Fruit fly (Drosophila melanogaster) whole organism, embryonic: ENCODE results near the gene BuGZ.
A peak's percentile ranks its signal among the peaks of the same experiment; 100 is the strongest.

Source experiments
- Adf1 ChIP-seq: fragments of 200-800 bp; sonication (Bioruptor generic); IDR thresholded peaks from 2 replicates; pipeline ENCODE4 v1.3.6; 2022; ENCODE audit warnings: missing biosample characterization, missing genetic modification characterization
- Atf-2 ChIP-seq: fragments of 200-800 bp; sonication (Bioruptor generic); optimal IDR thresholded peaks from 2 replicates; lab custom pipeline; 2016; ENCODE audit warnings: missing biosample characterization, missing genetic modification characterization
- Blimp-1 ChIP-seq: fragments of 200-800 bp; sonication (Bioruptor generic); optimal IDR thresholded peaks from 3 replicates; lab custom pipeline; 2018; ENCODE audit warnings: missing biosample characterization, missing genetic modification characterization, mild to moderate bottlenecking, moderate library complexity, missing genetic modification reagents
- Bteb2 ChIP-seq: fragments of 200-800 bp; sonication (Bioruptor generic); optimal IDR thresholded peaks from 2 replicates; lab custom pipeline; 2016; ENCODE audit warnings: missing biosample characterization, missing genetic modification characterization
- CG10321 ChIP-seq: fragments of 200-800 bp; sonication (Bioruptor generic); IDR thresholded peaks from 2 replicates; pipeline ENCODE4 v1.3.6; 2022; ENCODE audit warnings: missing biosample characterization, missing genetic modification characterization
- CG10366 ChIP-seq: fragments of 200-800 bp; sonication (Bioruptor generic); IDR thresholded peaks from 2 replicates; pipeline ENCODE4 v1.3.6; 2022; ENCODE audit warnings: missing biosample characterization, missing genetic modification characterization
- CG10543 ChIP-seq: fragments of 200-800 bp; sonication (Bioruptor generic); optimal IDR thresholded peaks from 3 replicates; lab custom pipeline; 2017; ENCODE audit warnings: missing biosample characterization, mild to moderate bottlenecking, missing genetic modification characterization, moderate library complexity
- CG10565 ChIP-seq: fragments of 200-800 bp; sonication (Bioruptor generic); optimal IDR thresholded peaks from 3 replicates; lab custom pipeline; 2016; ENCODE audit warnings: missing biosample characterization, mild to moderate bottlenecking, missing genetic modification characterization
- CG11456 ChIP-seq: fragments of 200-800 bp; sonication (Bioruptor generic); IDR thresholded peaks from 3 replicates; pipeline ENCODE4 v1.3.6; 2022; ENCODE audit warnings: missing biosample characterization, missing genetic modification characterization
- CG12391 ChIP-seq: fragments of 200-800 bp; sonication (Bioruptor generic); optimal IDR thresholded peaks from 3 replicates; lab custom pipeline; 2018; ENCODE audit warnings: missing biosample characterization, mild to moderate bottlenecking, missing genetic modification characterization, moderate library complexity
- CG12659 ChIP-seq: fragments of 200-800 bp; sonication (Bioruptor generic); optimal IDR thresholded peaks from 3 replicates; lab custom pipeline; 2017; ENCODE audit warnings: mild to moderate bottlenecking, missing biosample characterization, missing genetic modification reagents, missing genetic modification characterization
- CG12942 ChIP-seq: fragments of 200-800 bp; sonication (Bioruptor generic); optimal IDR thresholded peaks from 3 replicates; lab custom pipeline; 2016; ENCODE audit warnings: missing biosample characterization, missing genetic modification characterization
- CG13123 ChIP-seq: fragments of 200-800 bp; sonication (Bioruptor generic); optimal IDR thresholded peaks from 2 replicates; lab custom pipeline; 2016; ENCODE audit warnings: missing biosample characterization, missing genetic modification characterization
- CG13287 ChIP-seq: fragments of 200-800 bp; sonication (Bioruptor generic); IDR thresholded peaks from 2 replicates; pipeline ENCODE4 v1.3.6; 2022; ENCODE audit warnings: missing biosample characterization, missing genetic modification characterization; ENCODE audit not compliant: partially characterized antibody
- CG13424 ChIP-seq: fragments of 200-800 bp; sonication (Bioruptor generic); optimal IDR thresholded peaks from 2 replicates; lab custom pipeline; 2019; ENCODE audit warnings: missing biosample characterization, mild to moderate bottlenecking, missing genetic modification characterization, moderate library complexity
- CG1647 ChIP-seq: fragments of 200-800 bp; sonication (Bioruptor generic); optimal IDR thresholded peaks from 3 replicates; lab custom pipeline; 2016; ENCODE audit warnings: missing biosample characterization, missing genetic modification characterization
- CG16779 ChIP-seq: fragments of 200-800 bp; sonication (Bioruptor generic); IDR thresholded peaks from 2 replicates; pipeline ENCODE4 v1.3.6; 2022; ENCODE audit warnings: missing biosample characterization, missing genetic modification characterization
- CG17359 ChIP-seq: fragments of 200-800 bp; sonication (Bioruptor generic); optimal IDR thresholded peaks from 3 replicates; lab custom pipeline; 2018; ENCODE audit warnings: missing biosample characterization, mild to moderate bottlenecking, missing genetic modification characterization, moderate library complexity
- CG17361 ChIP-seq: fragments of 200-800 bp; sonication (Bioruptor generic); IDR thresholded peaks from 3 replicates; pipeline ENCODE4 v1.3.6; 2022; ENCODE audit warnings: missing biosample characterization, missing genetic modification characterization
- CG34376 ChIP-seq: fragments of 200-800 bp; sonication (Bioruptor generic); optimal IDR thresholded peaks from 2 replicates; lab custom pipeline; 2018; ENCODE audit warnings: missing biosample characterization, mild to moderate bottlenecking, missing genetic modification characterization
- CG4424 ChIP-seq: fragments of 200-800 bp; sonication (Bioruptor generic); optimal IDR thresholded peaks from 3 replicates; lab custom pipeline; 2016; ENCODE audit warnings: missing biosample characterization, missing genetic modification characterization
- CG5180 ChIP-seq: fragments of 200-800 bp; sonication (Bioruptor generic); optimal IDR thresholded peaks from 3 replicates; lab custom pipeline; 2017; ENCODE audit warnings: missing biosample characterization, missing genetic modification characterization, mild to moderate bottlenecking, moderate library complexity, missing genetic modification reagents
- CG5245 ChIP-seq: fragments of 200-800 bp; sonication (Bioruptor generic); optimal IDR thresholded peaks from 3 replicates; lab custom pipeline; 2016; ENCODE audit warnings: missing biosample characterization, missing genetic modification characterization
- CG7839 ChIP-seq: fragments of 200-800 bp; sonication (Bioruptor generic); optimal IDR thresholded peaks from 3 replicates; lab custom pipeline; 2018; ENCODE audit warnings: missing biosample characterization, mild to moderate bottlenecking, missing genetic modification characterization, moderate library complexity
- CG8944 ChIP-seq: fragments of 200-800 bp; sonication (Bioruptor generic); optimal IDR thresholded peaks from 3 replicates; lab custom pipeline; 2016; ENCODE audit warnings: missing biosample characterization, missing genetic modification characterization
- CkIIα-i1 ChIP-seq: fragments of 200-800 bp; sonication (Bioruptor generic); IDR thresholded peaks from 2 replicates; pipeline ENCODE4 v1.3.6; 2022; ENCODE audit warnings: missing biosample characterization, missing genetic modification characterization
- CrebB ChIP-seq: fragments of 200-800 bp; sonication (Bioruptor generic); optimal IDR thresholded peaks from 3 replicates; lab custom pipeline; 2018; ENCODE audit warnings: missing biosample characterization, mild to moderate bottlenecking, missing genetic modification characterization
- D19B ChIP-seq: fragments of 200-800 bp; sonication (Bioruptor generic); optimal IDR thresholded peaks from 2 replicates; lab custom pipeline; 2017; ENCODE audit warnings: missing biosample characterization, mild to moderate bottlenecking, missing genetic modification characterization
- Hey ChIP-seq: fragments of 200-800 bp; sonication (Bioruptor generic); optimal IDR thresholded peaks from 3 replicates; lab custom pipeline; 2018; ENCODE audit warnings: missing biosample characterization, mild to moderate bottlenecking, missing genetic modification characterization
- Hr51 ChIP-seq, 2 experiments: fragments of 200-800 bp; sonication (Bioruptor generic); optimal IDR thresholded peaks; 2 replicates in 1 of 2; 3 replicates in 1 of 2; lab custom pipeline; 2016 to 2018; ENCODE audit warnings: missing biosample characterization in 2 of 2, missing genetic modification characterization in 2 of 2, mild to moderate bottlenecking in 1 of 2, moderate library complexity in 1 of 2
- Hr78 ChIP-seq, 2 experiments: fragments of 200-800 bp in 1 of 2; fragments of >200 bp in 1 of 2; sonication (Bioruptor generic) in 1 of 2; optimal IDR thresholded peaks; 2 replicates each; lab custom pipeline; 2017 to 2019; ENCODE audit warnings: missing biosample characterization in 2 of 2, missing genetic modification characterization in 2 of 2, mild to moderate bottlenecking in 1 of 2, moderate library complexity in 1 of 2
- Med ChIP-seq: fragments of 200-800 bp; sonication (Bioruptor generic); peaks from one replicate; lab custom pipeline; 2016; ENCODE audit warnings: missing biosample characterization, missing genetic modification characterization, mild to moderate bottlenecking, inconsistent platforms, moderate library complexity
- Neu2 ChIP-seq: fragments of 200-800 bp; sonication (Bioruptor generic); optimal IDR thresholded peaks from 3 replicates; lab custom pipeline; 2016; ENCODE audit warnings: missing biosample characterization, missing genetic modification characterization, borderline replicate concordance
- Poxn ChIP-seq: fragments of 200-800 bp; sonication (Bioruptor generic); IDR thresholded peaks from 2 replicates; pipeline ENCODE4 v1.3.6; 2022; ENCODE audit warnings: missing biosample characterization, missing genetic modification characterization
- YL-1 ChIP-seq: fragments of 200-800 bp; sonication (Bioruptor generic); optimal IDR thresholded peaks from 3 replicates; lab custom pipeline; 2017; ENCODE audit warnings: missing biosample characterization, mild to moderate bottlenecking, missing genetic modification characterization
- ac ChIP-seq: fragments of 200-800 bp; sonication (Bioruptor generic); optimal IDR thresholded peaks from 3 replicates; lab custom pipeline; 2017; ENCODE audit warnings: missing biosample characterization, mild to moderate bottlenecking, missing genetic modification characterization
- cg ChIP-seq: fragments of 200-800 bp; sonication (Bioruptor generic); optimal IDR thresholded peaks from 3 replicates; lab custom pipeline; 2019; ENCODE audit warnings: missing biosample characterization, mild to moderate bottlenecking, missing genetic modification characterization, moderate library complexity
- dati ChIP-seq: fragments of 200-800 bp; sonication (Bioruptor generic); IDR thresholded peaks from 2 replicates; pipeline ENCODE4 v1.3.6; 2022; ENCODE audit warnings: missing biosample characterization, missing genetic modification characterization
- dysf ChIP-seq: fragments of 200-800 bp; sonication (Bioruptor generic); IDR thresholded peaks from 3 replicates; pipeline ENCODE4 v1.3.6; 2022; ENCODE audit warnings: missing biosample characterization, missing genetic modification characterization
- exex ChIP-seq: fragments of 200-800 bp; sonication (Bioruptor generic); optimal IDR thresholded peaks from 4 replicates; lab custom pipeline; 2018; ENCODE audit warnings: missing biosample characterization, mild to moderate bottlenecking, missing genetic modification characterization, moderate library complexity
- fu2 ChIP-seq: fragments of 200-800 bp; sonication (Bioruptor generic); optimal IDR thresholded peaks from 2 replicates; lab custom pipeline; 2016; ENCODE audit warnings: missing biosample characterization, missing genetic modification characterization
- gcm2 ChIP-seq: fragments of 200-800 bp; sonication (Bioruptor generic); optimal IDR thresholded peaks from 2 replicates; lab custom pipeline; 2016; ENCODE audit warnings: missing biosample characterization, missing genetic modification characterization
- mirr ChIP-seq: fragments of 200-800 bp; sonication (Bioruptor generic); optimal IDR thresholded peaks from 3 replicates; lab custom pipeline; 2018; ENCODE audit warnings: missing biosample characterization, mild to moderate bottlenecking, missing genetic modification characterization
- nom ChIP-seq: fragments of 200-800 bp; sonication (Bioruptor generic); optimal IDR thresholded peaks from 2 replicates; lab custom pipeline; 2017; ENCODE audit warnings: missing biosample characterization, missing genetic modification characterization, mild to moderate bottlenecking, moderate library complexity, missing genetic modification reagents
- pb ChIP-seq: fragments of 200-800 bp; sonication (Bioruptor generic); optimal IDR thresholded peaks from 3 replicates; lab custom pipeline; 2016; ENCODE audit warnings: missing biosample characterization, missing genetic modification characterization
- ranshi ChIP-seq: fragments of 200-800 bp; sonication (Bioruptor generic); IDR thresholded peaks from 2 replicates; pipeline ENCODE4 v1.3.6; 2022; ENCODE audit warnings: missing biosample characterization, missing genetic modification characterization
- sens-2 ChIP-seq: fragments of 200-800 bp; sonication (Bioruptor generic); IDR thresholded peaks from 2 replicates; pipeline ENCODE4 v1.3.6; 2022; ENCODE audit warnings: missing biosample characterization, missing genetic modification characterization
- sisA ChIP-seq: fragments of 200-800 bp; sonication (Bioruptor generic); IDR thresholded peaks from 2 replicates; pipeline ENCODE4 v1.3.6; 2022; ENCODE audit warnings: missing biosample characterization, missing genetic modification characterization
- sug ChIP-seq: fragments of 200-800 bp; optimal IDR thresholded peaks from 2 replicates; lab custom pipeline; 2019; ENCODE audit warnings: missing biosample characterization, mild to moderate bottlenecking, missing genetic modification characterization, moderate library complexity
- ttk ChIP-seq: fragments of 200-800 bp; sonication (Bioruptor generic); IDR thresholded peaks from 2 replicates; pipeline ENCODE4 v2.1.2; 2022; ENCODE audit warnings: missing biosample characterization, missing genetic modification characterization

BuGZ gene

dm6 chr2L:16790671-16791270, 47.6 kb downstream of the BuGZ start, which contains the start of gene Cyt-b5-r (continued):
- TF ChIP-seq CG12942 (GFP tag; lab: Kevin White, UChicago) (no peak), Hr78 (GFP tag; optimal IDR thresholded peaks at IDR 0.05; lab: Kevin White, UChicago) (peak in 1 of 2 experiments; percentile 56), Hey (tag; lab: Kevin White, UChicago) (peak; percentile 27), Med (GFP tag; lab: Kevin White, UChicago) (peak; percentile 17), CG5180 (GFP tag; lab: Kevin White, UChicago) (no peak), fu2 (no peak), CkIIα-i1 (no peak), CG4424 (GFP tag; lab: Kevin White, UChicago) (no peak), CG11456 (GFP tag; lab: Robert Waterston, UW) (no peak), sug (tag; lab: Kevin White, UChicago) (peak; percentile 100), CG10366 (GFP tag; lab: Robert Waterston, UW) (no peak), cg (GFP tag; lab: Kevin White, UChicago) (no peak), dysf (GFP tag; lab: Robert Waterston, UW) (no peak), CG13424 (tag; lab: Kevin White, UChicago) (no peak), exex (tag; lab: Kevin White, UChicago) (peak; percentile 94), CG13123 (GFP tag; lab: Kevin White, UChicago) (no peak), CG10543 (GFP tag; lab: Kevin White, UChicago) (peak; percentile 89), CG34376 (peak; percentile 96), YL-1 (GFP tag; lab: Kevin White, UChicago) (no peak), Atf-2 (GFP tag; lab: Kevin White, UChicago) (no peak), CG10321 (GFP tag; lab: Robert Waterston, UW) (no peak), CG1647 (GFP tag; lab: Kevin White, UChicago) (no peak), CG17361 (no peak), dati (no peak), ranshi (no peak), sisA (GFP tag; lab: Robert Waterston, UW) (no peak), ac (GFP tag; lab: Kevin White, UChicago) (no peak), nom (GFP tag; lab: Kevin White, UChicago) (no peak), CrebB (tag; lab: Kevin White, UChicago) (no peak), CG10565 (no peak), CG8944 (GFP tag; lab: Kevin White, UChicago) (no peak), CG16779 (no peak), Neu2 (no peak), Hr51 (GFP tag; optimal IDR thresholded peaks at IDR 0.05; lab: Kevin White, UChicago) (no peak), Blimp-1 (GFP tag; lab: Kevin White, UChicago) (no peak), mirr (GFP tag; lab: Kevin White, UChicago) (peak; percentile 91), D19B (no peak), CG7839 (tag; lab: Kevin White, UChicago) (no peak), Bteb2 (GFP tag; lab: Kevin White, UChicago) (no peak), CG12391 (tag; lab: Kevin White, UChicago) (no peak), Adf1 (peak; percentile 77), Poxn (no peak), CG13287 (GFP tag; lab: Robert Waterston, UW) (no peak), CG5245 (GFP tag; lab: Kevin White, UChicago) (no peak), gcm2 (GFP tag; lab: Kevin White, UChicago) (no peak), pb (GFP tag; lab: Kevin White, UChicago) (no peak), ttk (GFP tag; lab: Robert Waterston, UW) (no peak), CG12659 (GFP tag; lab: Kevin White, UChicago) (no peak), CG17359 (tag; lab: Kevin White, UChicago) (no peak), sens-2 (0 out of 2 replicates have a peak, but pooled peaks have one; percentile 6)
